Worm (Caenorhabditis elegans): ENCODE measurements around the gene chil-19.
A peak's percentile ranks its signal among the peaks of the same experiment; 100 is the strongest.

- TF ChIP-seq nhr-76 (tag; optimal IDR thresholded peaks at IDR 0.05) (no peak), hpl-2 (GFP tag; optimal IDR thresholded peaks at IDR 0.05) (no peak), dsc-1 (tag; optimal IDR thresholded peaks at IDR 0.05) (no peak), snu-23 (GFP tag; optimal IDR thresholded peaks at IDR 0.05) (no peak), mdl-1 (tag; optimal IDR thresholded peaks at IDR 0.05) (peak in 1 of 2 experiments; percentile 14), aly-2 (tag; optimal IDR thresholded peaks at IDR 0.05) (no peak), swsn-7 (tag; optimal IDR thresholded peaks at IDR 0.05) (no peak), lin-14 (GFP tag; optimal IDR thresholded peaks at IDR 0.05) (peak; percentile 60), nhr-71 (tag; optimal IDR thresholded peaks at IDR 0.05) (peak; percentile 72), unc-62 (GFP tag; optimal IDR thresholded peaks at IDR 0.05) (no peak), nhr-12 (tag; optimal IDR thresholded peaks at IDR 0.05) (no peak), tbx-2 (tag; optimal IDR thresholded peaks at IDR 0.05) (peak; percentile 75), C04F5.9 (tag; optimal IDR thresholded peaks at IDR 0.05) (no peak), ces-1 (GFP tag; optimal IDR thresholded peaks at IDR 0.05) (no peak)
These were observed 27.2 kb upstream of the chil-19 start for ce11 chrII:9481427-9481826.
